Fruit fly (Drosophila melanogaster) whole organism, embryonic: ENCODE results near the gene CG14131.

Experiments used
- Aef1 ChIP-seq: fragments of 200-800 bp; sonication (Bioruptor generic); IDR thresholded peaks from 3 replicates; pipeline ENCODE4 v1.3.6; 2022; ENCODE audit warnings: missing biosample characterization, missing genetic modification characterization
- Asciz ChIP-seq: fragments of 200-800 bp; sonication (Bioruptor generic); optimal IDR thresholded peaks from 2 replicates; lab custom pipeline; 2017; ENCODE audit warnings: missing biosample characterization, mild to moderate bottlenecking, missing genetic modification characterization, missing genetic modification reagents
- CG10565 ChIP-seq: fragments of 200-800 bp; sonication (Bioruptor generic); optimal IDR thresholded peaks from 3 replicates; lab custom pipeline; 2016; ENCODE audit warnings: missing biosample characterization, mild to moderate bottlenecking, missing genetic modification characterization
- CG13424 ChIP-seq: fragments of 200-800 bp; sonication (Bioruptor generic); optimal IDR thresholded peaks from 2 replicates; lab custom pipeline; 2019; ENCODE audit warnings: missing biosample characterization, mild to moderate bottlenecking, missing genetic modification characterization, moderate library complexity
- CG13624 ChIP-seq: fragments of 200-800 bp; sonication (Bioruptor generic); optimal IDR thresholded peaks from 2 replicates; lab custom pipeline; 2016; ENCODE audit warnings: missing biosample characterization, missing genetic modification characterization
- CG1603 ChIP-seq: fragments of 200-800 bp; sonication (Bioruptor generic); optimal IDR thresholded peaks from 2 replicates; lab custom pipeline; 2019; ENCODE audit warnings: missing biosample characterization, mild to moderate bottlenecking, missing genetic modification characterization, moderate library complexity
- CG16779 ChIP-seq: fragments of 200-800 bp; sonication (Bioruptor generic); IDR thresholded peaks from 2 replicates; pipeline ENCODE4 v1.3.6; 2022; ENCODE audit warnings: missing biosample characterization, missing genetic modification characterization
- CG17385 ChIP-seq: fragments of 200-800 bp; sonication (Bioruptor generic); optimal IDR thresholded peaks from 3 replicates; lab custom pipeline; 2018; ENCODE audit warnings: missing biosample characterization, mild to moderate bottlenecking, missing genetic modification characterization
- CG1792 ChIP-seq: fragments of 200-800 bp; sonication (Bioruptor generic); optimal IDR thresholded peaks from 2 replicates; lab custom pipeline; 2016; ENCODE audit warnings: missing biosample characterization, missing genetic modification characterization
- CG2875 ChIP-seq: fragments of 200-800 bp; sonication (Bioruptor generic); optimal IDR thresholded peaks from 2 replicates; lab custom pipeline; 2017; ENCODE audit warnings: missing biosample characterization, mild to moderate bottlenecking, missing genetic modification characterization, missing genetic modification reagents
- CG30403 ChIP-seq: fragments of 200-800 bp; sonication (Bioruptor generic); optimal IDR thresholded peaks from 3 replicates; lab custom pipeline; 2016; ENCODE audit warnings: missing biosample characterization, missing genetic modification characterization
- CG3065 ChIP-seq: fragments of 200-800 bp; sonication (Bioruptor generic); optimal IDR thresholded peaks from 2 replicates; lab custom pipeline; 2016; ENCODE audit warnings: missing biosample characterization, missing genetic modification characterization
- CG32532 ChIP-seq: fragments of 200-800 bp; sonication (Bioruptor generic); IDR thresholded peaks from 2 replicates; pipeline ENCODE4 v1.3.6; 2022; ENCODE audit warnings: missing biosample characterization, missing genetic modification characterization
- CG32772 ChIP-seq: fragments of 200-800 bp; sonication (Bioruptor generic); IDR thresholded peaks from 2 replicates; pipeline ENCODE4 v1.3.6; 2022; ENCODE audit warnings: missing biosample characterization, missing genetic modification characterization
- CG33213 ChIP-seq: fragments of 200-800 bp; sonication (Bioruptor generic); optimal IDR thresholded peaks from 3 replicates; lab custom pipeline; 2016; ENCODE audit warnings: missing biosample characterization, missing genetic modification characterization
- CG43689 ChIP-seq: fragments of 200-800 bp; sonication (Bioruptor generic); IDR thresholded peaks from 2 replicates; pipeline ENCODE4 v1.3.6; 2022; ENCODE audit warnings: missing biosample characterization, missing genetic modification characterization
- CG5953 ChIP-seq: fragments of 200-800 bp; sonication (Bioruptor generic); IDR thresholded peaks from 2 replicates; pipeline ENCODE4 v1.3.6; 2022; ENCODE audit warnings: missing biosample characterization, missing genetic modification characterization
- CG6254 ChIP-seq: fragments of 200-800 bp; sonication (Bioruptor generic); optimal IDR thresholded peaks from 3 replicates; lab custom pipeline; 2017; ENCODE audit warnings: mild to moderate bottlenecking, missing biosample characterization, missing genetic modification reagents, missing genetic modification characterization
- CG7372 ChIP-seq: fragments of 200-800 bp; sonication (Bioruptor generic); IDR thresholded peaks from 2 replicates; pipeline ENCODE4 v1.3.6; 2022; ENCODE audit warnings: missing biosample characterization, missing genetic modification characterization
- CG7556 ChIP-seq: fragments of 200-800 bp; sonication (Bioruptor generic); optimal IDR thresholded peaks from 2 replicates; lab custom pipeline; 2017; ENCODE audit warnings: missing biosample characterization, mild to moderate bottlenecking, missing genetic modification characterization
- CG7963 ChIP-seq: fragments of 200-800 bp; sonication (Bioruptor generic); IDR thresholded peaks from 3 replicates; pipeline ENCODE4 v1.3.6; 2022; ENCODE audit warnings: missing biosample characterization, missing genetic modification characterization; ENCODE audit not compliant: partially characterized antibody
- CG8359 ChIP-seq: fragments of 200-800 bp; sonication (Bioruptor generic); optimal IDR thresholded peaks from 2 replicates; lab custom pipeline; 2017; ENCODE audit warnings: missing biosample characterization, mild to moderate bottlenecking, missing genetic modification characterization, borderline replicate concordance
- CG8478 ChIP-seq: fragments of >200 bp; optimal IDR thresholded peaks from 2 replicates; lab custom pipeline; 2018
- D19A ChIP-seq: fragments of 200-800 bp; optimal IDR thresholded peaks from 3 replicates; lab custom pipeline; 2019; ENCODE audit warnings: missing biosample characterization, mild to moderate bottlenecking, missing genetic modification characterization, moderate library complexity
- Dp ChIP-seq: fragments of 200-800 bp; sonication (Bioruptor generic); optimal IDR thresholded peaks from 2 replicates; lab custom pipeline; 2018; ENCODE audit warnings: missing biosample characterization, mild to moderate bottlenecking, missing genetic modification characterization, moderate library complexity
- Elba2 ChIP-seq: fragments of 200-800 bp; sonication (Bioruptor generic); optimal IDR thresholded peaks from 3 replicates; lab custom pipeline; 2016; ENCODE audit warnings: missing biosample characterization, missing genetic modification characterization
- HLH54F ChIP-seq: fragments of 200-800 bp; sonication (Bioruptor generic); optimal IDR thresholded peaks from 3 replicates; lab custom pipeline; 2016; ENCODE audit warnings: missing biosample characterization, missing genetic modification characterization
- HmgD ChIP-seq: fragments of 200-800 bp; sonication (Bioruptor generic); optimal IDR thresholded peaks from 3 replicates; lab custom pipeline; 2016; ENCODE audit warnings: missing biosample characterization, missing genetic modification characterization
- Hmx ChIP-seq: fragments of 200-800 bp; sonication (Bioruptor generic); optimal IDR thresholded peaks from 2 replicates; lab custom pipeline; 2016; ENCODE audit warnings: missing biosample characterization, missing genetic modification characterization
- Hsf ChIP-seq: fragments of 200-800 bp; sonication (Bioruptor generic); optimal IDR thresholded peaks from 3 replicates; lab custom pipeline; 2016; ENCODE audit warnings: missing biosample characterization, missing genetic modification characterization
- Jarid2 ChIP-seq: fragments of 200-800 bp; sonication (Bioruptor generic); optimal IDR thresholded peaks from 3 replicates; lab custom pipeline; 2017; ENCODE audit warnings: mild to moderate bottlenecking, missing biosample characterization, missing genetic modification reagents, missing genetic modification characterization
- Lhr ChIP-seq: fragments of 200-800 bp; sonication (Bioruptor generic); optimal IDR thresholded peaks from 3 replicates; lab custom pipeline; 2017; ENCODE audit warnings: mild to moderate bottlenecking, missing biosample characterization, missing genetic modification reagents, missing genetic modification characterization
- Nf-YC ChIP-seq: fragments of 200-800 bp; optimal IDR thresholded peaks from 3 replicates; lab custom pipeline; 2019; ENCODE audit warnings: missing biosample characterization, mild to moderate bottlenecking, missing genetic modification characterization, moderate library complexity
- Sox100B ChIP-seq: fragments of 200-800 bp; sonication (Bioruptor generic); optimal IDR thresholded peaks from 3 replicates; lab custom pipeline; 2018; ENCODE audit warnings: missing biosample characterization, mild to moderate bottlenecking, missing genetic modification characterization
- TFAM ChIP-seq: fragments of 200-800 bp; sonication (Bioruptor generic); optimal IDR thresholded peaks from 2 replicates; lab custom pipeline; 2017; ENCODE audit warnings: missing biosample characterization, missing genetic modification characterization, inconsistent platforms
- Trl ChIP-seq, 3 experiments: fragments of >200 bp in 2 of 3; fragments of 200-800 bp in 1 of 3; sonication (Bioruptor generic) in 1 of 3; optimal IDR thresholded peaks; 2 replicates in 1 of 3; 3 replicates in 2 of 3; lab custom pipeline; 2016 to 2017; ENCODE audit warnings: missing biosample characterization in 1 of 3, missing genetic modification characterization in 1 of 3
- Vsx1 ChIP-seq: fragments of 200-800 bp; sonication (Bioruptor generic); optimal IDR thresholded peaks from 2 replicates; lab custom pipeline; 2017; ENCODE audit warnings: missing biosample characterization, mild to moderate bottlenecking, missing genetic modification characterization, missing genetic modification reagents
- amos ChIP-seq: fragments of 200-800 bp; sonication (Bioruptor generic); IDR thresholded peaks from 2 replicates; pipeline ENCODE4 v1.3.6; 2022; ENCODE audit warnings: missing biosample characterization, missing genetic modification characterization; ENCODE audit not compliant: partially characterized antibody
- cas ChIP-seq: fragments of 200-800 bp; sonication (Bioruptor generic); IDR thresholded peaks from 2 replicates; pipeline ENCODE4 v1.3.6; 2022; ENCODE audit warnings: missing biosample characterization, missing genetic modification characterization
- dati ChIP-seq: fragments of 200-800 bp; sonication (Bioruptor generic); IDR thresholded peaks from 2 replicates; pipeline ENCODE4 v1.3.6; 2022; ENCODE audit warnings: missing biosample characterization, missing genetic modification characterization
- klu ChIP-seq: fragments of 200-800 bp; sonication (Bioruptor generic); IDR thresholded peaks from 2 replicates; pipeline ENCODE4 v1.3.6; 2022; ENCODE audit warnings: missing biosample characterization, missing genetic modification characterization
- lab ChIP-seq: fragments of 200-800 bp; sonication (Bioruptor generic); optimal IDR thresholded peaks from 3 replicates; lab custom pipeline; 2017; ENCODE audit warnings: missing biosample characterization, missing genetic modification characterization, mild to moderate bottlenecking, moderate library complexity, missing genetic modification reagents
- luna ChIP-seq: fragments of 200-800 bp; sonication (Bioruptor generic); optimal IDR thresholded peaks from 2 replicates; lab custom pipeline; 2016; ENCODE audit warnings: missing biosample characterization, missing genetic modification characterization
- maf-S ChIP-seq: fragments of 200-800 bp; sonication (Bioruptor generic); optimal IDR thresholded peaks from 2 replicates; lab custom pipeline; 2016; ENCODE audit warnings: missing biosample characterization, missing genetic modification characterization
- onecut ChIP-seq: fragments of 200-800 bp; sonication (Bioruptor generic); IDR thresholded peaks from 2 replicates; pipeline ENCODE4 v1.3.6; 2022; ENCODE audit warnings: missing biosample characterization, missing genetic modification characterization
- pfk ChIP-seq: fragments of 200-800 bp; sonication (Bioruptor generic); optimal IDR thresholded peaks from 2 replicates; lab custom pipeline; 2018; ENCODE audit warnings: missing biosample characterization, mild to moderate bottlenecking, missing genetic modification characterization, moderate library complexity
- salm ChIP-seq: fragments of 200-800 bp; sonication (Bioruptor generic); optimal IDR thresholded peaks from 2 replicates; lab custom pipeline; 2018; ENCODE audit warnings: missing biosample characterization, mild to moderate bottlenecking, missing genetic modification characterization
- stwl ChIP-seq: fragments of 200-800 bp; sonication (Bioruptor generic); optimal IDR thresholded peaks from 3 replicates; lab custom pipeline; 2018; ENCODE audit warnings: missing biosample characterization, mild to moderate bottlenecking, missing genetic modification characterization, moderate library complexity
- tll ChIP-seq, 2 experiments: fragments of 200-800 bp in 1 of 2; fragments of >200 bp in 1 of 2; sonication (Bioruptor generic) in 1 of 2; optimal IDR thresholded peaks; 2 replicates each; lab custom pipeline; 2017 to 2019; ENCODE audit warnings: missing biosample characterization in 2 of 2, missing genetic modification characterization in 2 of 2, mild to moderate bottlenecking in 1 of 2, moderate library complexity in 1 of 2
- tx ChIP-seq: fragments of 200-800 bp; sonication (Bioruptor generic); optimal IDR thresholded peaks from 2 replicates; lab custom pipeline; 2016; ENCODE audit warnings: missing biosample characterization, missing genetic modification characterization
- wek ChIP-seq: fragments of 200-800 bp; sonication (Bioruptor generic); optimal IDR thresholded peaks from 3 replicates; lab custom pipeline; 2018; ENCODE audit warnings: missing biosample characterization, mild to moderate bottlenecking, missing genetic modification characterization, moderate library complexity

CG14131 gene

dm6 chr3L:11785291-11785690, 8.4 kb downstream of the CG14131 start (continued):
- TF ChIP-seq klu (GFP tag; lab: Robert Waterston, UW) (no peak), stwl (tag; lab: Kevin White, UChicago) (no peak), CG8359 (GFP tag; lab: Kevin White, UChicago) (no peak), cas (0 out of 2 replicates have a peak, but pooled peaks have one; percentile 46), CG30403 (GFP tag; lab: Kevin White, UChicago) (peak; percentile 36), HmgD (GFP tag; lab: Kevin White, UChicago) (no peak), CG2875 (no peak), wek (no peak), Elba2 (no peak), Dp (no peak), CG10565 (GFP tag; lab: Kevin White, UChicago) (no peak), CG1792 (GFP tag; lab: Kevin White, UChicago) (no peak), CG33213 (GFP tag; lab: Kevin White, UChicago) (no peak), CG16779 (no peak), CG7963 (GFP tag; lab: Robert Waterston, UW) (no peak), Vsx1 (GFP tag; lab: Kevin White, UChicago) (no peak), CG17385 (GFP tag; lab: Kevin White, UChicago) (no peak), luna (GFP tag; lab: Kevin White, UChicago) (no peak), CG13424 (tag; lab: Kevin White, UChicago) (peak; percentile 69), CG3065 (GFP tag; lab: Kevin White, UChicago) (no peak), tll (GFP tag; optimal IDR thresholded peaks at IDR 0.05; lab: Kevin White, UChicago) (no peak), CG13624 (peak; percentile 35), pfk (GFP tag; lab: Kevin White, UChicago) (no peak), D19A (tag; lab: Kevin White, UChicago) (no peak), CG7556 (GFP tag; lab: Kevin White, UChicago) (no peak), HLH54F (no peak), Hsf (GFP tag; lab: Kevin White, UChicago) (peak; percentile 9), Lhr (GFP tag; lab: Kevin White, UChicago) (no peak), dati (GFP tag; lab: Robert Waterston, UW) (no peak), Hmx (GFP tag; lab: Kevin White, UChicago) (no peak), Jarid2 (GFP tag; lab: Kevin White, UChicago) (no peak), Trl (optimal IDR thresholded peaks at IDR 0.05; lab: Kevin White, UChicago) (no peak), Trl (GFP tag; optimal IDR thresholded peaks at IDR 0.05; lab: Kevin White, UChicago) (no peak), Nf-YC (no peak), Asciz (no peak), CG5953 (GFP tag; lab: Robert Waterston, UW) (no peak), Aef1 (GFP tag; lab: Robert Waterston, UW) (peak; percentile 39; the same call in 2 of the 3 replicates), CG6254 (no peak), TFAM (GFP tag; lab: Kevin White, UChicago) (no peak), onecut (GFP tag; lab: Robert Waterston, UW) (no peak), maf-S (GFP tag; lab: Kevin White, UChicago) (no peak), amos (GFP tag; lab: Robert Waterston, UW) (no peak), CG7372 (GFP tag; lab: Robert Waterston, UW) (no peak), CG32532 (GFP tag; lab: Robert Waterston, UW) (peak; percentile 78), Sox100B (GFP tag; lab: Kevin White, UChicago) (no peak), CG8478 (no peak), CG1603 (tag; lab: Kevin White, UChicago) (no peak), lab (GFP tag; lab: Kevin White, UChicago) (no peak), CG43689 (GFP tag; lab: Robert Waterston, UW) (no peak), CG32772 (GFP tag; lab: Robert Waterston, UW) (peak; percentile 23; the same call in 1 of the 2 replicates), salm (no peak), tx (GFP tag; lab: Kevin White, UChicago) (no peak)
